Worm (Caenorhabditis elegans): Measurements from ENCODE around the gene F59E12.9.

ce11 chrII:5638059-5638458, 8.8 kb downstream of the F59E12.9 start, which contains the start of gene F59E12.3:
- TF ChIP-seq nhr-10 (tag; optimal IDR thresholded peaks at IDR 0.05), result no peak
- no peak for TF ChIP-seq nhr-77 (tag; optimal IDR thresholded peaks at IDR 0.05)
- no peak for TF ChIP-seq ceh-16 (tag; optimal IDR thresholded peaks at IDR 0.05)
- no peak for TF ChIP-seq unc-55 (GFP tag; optimal IDR thresholded peaks at IDR 0.05)
- no peak for TF ChIP-seq ztf-4 (tag; optimal IDR thresholded peaks at IDR 0.05)
- TF ChIP-seq lin-39 (tag; optimal IDR thresholded peaks at IDR 0.05), result no peak
- no peak for TF ChIP-seq skn-1 (tag; optimal IDR thresholded peaks at IDR 0.05)
- TF ChIP-seq unc-62 (GFP tag; optimal IDR thresholded peaks at IDR 0.05), result no peak
- TF ChIP-seq sma-9 (GFP tag; optimal IDR thresholded peaks at IDR 0.05), result no peak
- TF ChIP-seq sma-9 (tag; optimal IDR thresholded peaks at IDR 0.05), result no peak
- no peak for TF ChIP-seq ama-1 (optimal IDR thresholded peaks at IDR 0.05)
- TF ChIP-seq blmp-1 (tag; optimal IDR thresholded peaks at IDR 0.05; ENCODE audit: insufficient read depth), result no peak
- no peak for TF ChIP-seq nhr-129 (tag; optimal IDR thresholded peaks at IDR 0.05)
- TF ChIP-seq ZK546.5 (tag; optimal IDR thresholded peaks at IDR 0.05), result no peak
- TF ChIP-seq unc-39 (tag; optimal IDR thresholded peaks at IDR 0.05), result no peak
